Fruit fly (Drosophila melanogaster): ENCODE results near the gene Reps.

DNA sequence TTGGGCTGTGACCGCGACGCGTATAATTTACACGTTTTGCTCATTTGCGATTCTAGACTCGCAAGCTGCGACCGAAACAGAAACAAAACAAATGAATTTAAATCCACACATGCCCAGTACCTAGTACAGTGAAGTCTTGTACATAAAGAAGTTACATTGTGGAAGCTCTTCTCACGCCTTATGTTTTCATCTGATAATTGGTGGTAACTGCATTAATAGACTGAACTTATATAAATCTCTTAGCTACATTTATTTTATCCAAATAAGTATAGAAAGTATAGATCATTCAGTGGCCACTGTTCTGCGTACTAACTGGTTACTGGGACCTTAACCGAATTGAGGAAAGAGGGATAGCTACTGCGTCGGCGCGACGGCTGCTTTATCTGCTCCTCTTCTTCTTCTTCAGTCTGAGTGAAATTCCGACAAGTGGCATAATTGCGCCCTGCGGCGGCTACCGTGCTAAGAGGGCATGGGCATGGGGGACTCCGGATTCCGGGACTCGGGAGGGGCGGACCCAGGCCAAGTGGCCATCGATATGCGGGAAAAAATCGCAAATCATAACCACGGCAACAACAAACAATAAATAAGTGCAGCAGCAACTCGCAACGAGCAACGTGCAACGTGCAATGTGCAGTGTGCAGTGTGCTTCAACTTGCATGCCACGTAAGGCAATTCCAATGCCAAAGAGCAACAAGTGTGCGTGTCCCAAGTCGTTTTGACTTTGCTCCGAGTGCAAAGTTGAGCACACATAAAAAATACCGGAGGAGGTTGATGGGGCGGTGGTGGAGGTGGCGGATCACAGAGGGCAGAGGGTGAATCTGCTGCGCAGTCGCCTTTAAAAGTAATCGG is 54.6 kb downstream of the Reps start:
- TF ChIP-seq CG8478 (optimal IDR thresholded peaks at IDR 0.05) (no peak), psq (optimal IDR thresholded peaks at IDR 0.05) (no peak), pan (optimal IDR thresholded peaks at IDR 0.05) (no peak), usp (GFP tag; optimal IDR thresholded peaks at IDR 0.05) (no peak)

All from whole organism.